Worm (Caenorhabditis elegans): ENCODE measurements around the gene R09E10.1.

DNA sequence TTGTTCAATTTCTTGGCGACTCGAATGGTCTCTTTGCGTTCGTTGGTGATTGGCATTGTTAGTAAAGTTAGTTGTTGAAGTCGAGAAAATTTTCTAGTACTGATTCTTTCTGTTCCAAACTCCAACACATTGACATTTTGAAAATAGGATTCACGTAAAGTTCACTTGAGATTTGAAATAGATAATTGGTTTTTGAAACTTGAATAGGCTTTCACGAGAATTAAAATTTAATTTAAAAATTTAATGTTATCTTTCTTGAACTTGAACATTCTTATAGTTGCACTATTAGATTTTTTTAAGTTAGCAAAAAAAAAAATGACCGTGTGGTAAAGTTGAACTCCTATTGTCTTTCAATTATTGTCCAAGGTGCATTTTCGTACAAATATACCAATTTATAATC, 28.5 kb downstream of the R09E10.1 start, which contains the start of gene R09E10.6:
- TF ChIP-seq ztf-11 (tag; optimal IDR thresholded peaks at IDR 0.05): no peak
- no peak for TF ChIP-seq ceh-82 (tag; optimal IDR thresholded peaks at IDR 0.05)
- no peak for TF ChIP-seq nhr-77 (tag; optimal IDR thresholded peaks at IDR 0.05)
- TF ChIP-seq ZK546.5 (tag; optimal IDR thresholded peaks at IDR 0.05): no peak
